Worm (Caenorhabditis elegans): ENCODE data around the gene ZK1055.7.

ce11 chrV:6554308-6554707 is 50.9 kb downstream of the ZK1055.7 start, which contains the start of gene K04A8.19:
- TF ChIP-seq nhr-11 (tag; optimal IDR thresholded peaks at IDR 0.05) (no peak), blmp-1 (tag; optimal IDR thresholded peaks at IDR 0.05; ENCODE audit: insufficient read depth) (no peak), elt-1 (tag; optimal IDR thresholded peaks at IDR 0.05) (no peak), mdl-1 (tag; optimal IDR thresholded peaks at IDR 0.05) (no peak), zag-1 (tag; optimal IDR thresholded peaks at IDR 0.05) (no peak), snpc-4 (tag; optimal IDR thresholded peaks at IDR 0.05) (no peak), ama-1 (optimal IDR thresholded peaks at IDR 0.05) (no peak), nhr-237 (tag; optimal IDR thresholded peaks at IDR 0.05) (no peak), R02D3.7 (tag; optimal IDR thresholded peaks at IDR 0.05) (no peak), aly-2 (tag; optimal IDR thresholded peaks at IDR 0.05) (no peak)

Measured in whole organism, L2 larva.